Fruit fly (Drosophila melanogaster): ENCODE results near the gene t-cup.

- no peak for TF ChIP-seq Sin3A (optimal IDR thresholded peaks at IDR 0.05)
- TF ChIP-seq ttk (optimal IDR thresholded peaks at IDR 0.05), result no peak
- TF ChIP-seq h (optimal IDR thresholded peaks at IDR 0.05), result no peak
- TF ChIP-seq insv (optimal IDR thresholded peaks at IDR 0.05), result no peak
- TF ChIP-seq Myc (optimal IDR thresholded peaks at IDR 0.05), result no peak
- no peak for TF ChIP-seq psq (optimal IDR thresholded peaks at IDR 0.05)
These were observed 23.8 kb upstream of the t-cup start for dm6 chr2L:12520780-12521526.

Measured in Kc167 (cell line).